Worm (Caenorhabditis elegans) whole organism, L4 larva: ENCODE data around the gene sre-40.

Experiments
- F26F4.8 ChIP-seq: fragments of 200-800 bp; sonication (Bioruptor generic); conservative IDR thresholded peaks from 2 replicates; pipeline ENCODE4 v1.3.6; 2022; ENCODE audit warnings: missing genetic modification characterization, missing compliant biosample characterization
- F49E8.2 ChIP-seq: sonication (generic microtip); optimal IDR thresholded peaks from 2 replicates; lab custom pipeline; 2016; ENCODE audit warnings: missing compliant biosample characterization, mild to moderate bottlenecking, missing genetic modification characterization, borderline replicate concordance
- R02D3.7 ChIP-seq: fragments of 150-350 bp; sonication (generic microtip); optimal IDR thresholded peaks from 3 replicates; lab custom pipeline; 2014; ENCODE audit warnings: missing biosample characterization, missing genetic modification characterization
- T26A8.4 ChIP-seq: fragments of 200-800 bp; sonication (Bioruptor generic); IDR thresholded peaks from 2 replicates; pipeline ENCODE4 v1.3.6; 2022; ENCODE audit warnings: missing genetic modification characterization, missing compliant biosample characterization
- Y5F2A.4 ChIP-seq: fragments of 200-800 bp; sonication (Bioruptor generic); optimal IDR thresholded peaks from 2 replicates; lab custom pipeline; 2018; ENCODE audit warnings: mild to moderate bottlenecking, missing genetic modification characterization, missing compliant biosample characterization
- Y75B8A.6 ChIP-seq: fragments of 200-800 bp; sonication (Bioruptor generic); IDR thresholded peaks from 2 replicates; pipeline ENCODE4 v1.3.6; 2022; ENCODE audit warnings: missing genetic modification reagents, missing genetic modification characterization, missing compliant biosample characterization
- aly-2 ChIP-seq: sonication (generic microtip); optimal IDR thresholded peaks from 2 replicates; lab custom pipeline; 2018; ENCODE audit warnings: missing biosample characterization, missing genetic modification characterization
- ama-1 ChIP-seq: fragments of 150-350 bp; optimal IDR thresholded peaks from 2 replicates; lab custom pipeline; 2014; ENCODE audit warnings: inconsistent platforms, mixed read lengths
- ceh-62 ChIP-seq: sonication (generic microtip); optimal IDR thresholded peaks from 2 replicates; lab custom pipeline; 2017; ENCODE audit warnings: missing biosample characterization, missing genetic modification characterization
- ceh-82 ChIP-seq: sonication (generic microtip); optimal IDR thresholded peaks from 2 replicates; lab custom pipeline; 2017; ENCODE audit warnings: missing biosample characterization, missing genetic modification characterization
- daf-16 ChIP-seq, 3 experiments: sonication (generic microtip); optimal IDR thresholded peaks; 2 replicates each; lab custom pipeline; 2016 to 2017; ENCODE audit warnings: missing genetic modification characterization in 3 of 3, missing genetic modification reagents in 3 of 3, mild to moderate bottlenecking in 2 of 3, missing compliant biosample characterization in 2 of 3, missing biosample characterization in 1 of 3, moderate library complexity in 1 of 3
- daf-19 ChIP-seq: fragments of 200-800 bp; sonication (Bioruptor generic); conservative IDR thresholded peaks from 2 replicates; pipeline ENCODE4 v1.3.6; 2022; ENCODE audit warnings: missing genetic modification characterization, missing compliant biosample characterization
- daf-8 ChIP-seq: fragments of 200-800 bp; sonication (Bioruptor generic); IDR thresholded peaks from 2 replicates; pipeline ENCODE4 v1.3.6; 2022; ENCODE audit warnings: missing genetic modification characterization, missing compliant biosample characterization
- dmd-6 ChIP-seq: fragments of 200-800 bp; sonication (Bioruptor generic); IDR thresholded peaks from 2 replicates; pipeline ENCODE4 v1.3.6; 2022; ENCODE audit warnings: missing genetic modification reagents, missing genetic modification characterization, missing compliant biosample characterization
- dpl-1 ChIP-seq: fragments of 150-350 bp; optimal IDR thresholded peaks from 2 replicates; lab custom pipeline; 2014; ENCODE audit warnings: missing biosample characterization, missing genetic modification reagents, missing genetic modification characterization
- dve-1 ChIP-seq: sonication (generic microtip); optimal IDR thresholded peaks from 2 replicates; lab custom pipeline; 2017; ENCODE audit warnings: antibody characterized with exemption, mild to moderate bottlenecking, missing genetic modification characterization, missing compliant biosample characterization; ENCODE audit not compliant: insufficient read depth
- egl-43 ChIP-seq: fragments of 200-800 bp; sonication (Bioruptor generic); IDR thresholded peaks from 2 replicates; pipeline ENCODE4 v1.3.6; 2022; ENCODE audit warnings: missing genetic modification reagents, missing genetic modification characterization, missing compliant biosample characterization
- fkh-10 ChIP-seq: fragments of 150-350 bp; optimal IDR thresholded peaks from 2 replicates; lab custom pipeline; 2014; ENCODE audit warnings: missing biosample characterization, missing genetic modification reagents, missing genetic modification characterization
- hif-1 ChIP-seq, 2 experiments: sonication (generic microtip); optimal IDR thresholded peaks; 2 replicates each; lab custom pipeline; 2016 to 2017; ENCODE audit warnings: missing compliant biosample characterization in 2 of 2, missing genetic modification characterization in 2 of 2, missing genetic modification reagents in 2 of 2, missing genotype in 2 of 2, mild to moderate bottlenecking in 1 of 2
- hlh-11 ChIP-seq: fragments of 200-800 bp; sonication (Bioruptor generic); optimal IDR thresholded peaks from 2 replicates; lab custom pipeline; 2018; ENCODE audit warnings: mild to moderate bottlenecking, missing genetic modification characterization, missing compliant biosample characterization
- hlh-30 ChIP-seq: sonication (generic microtip); optimal IDR thresholded peaks from 2 replicates; lab custom pipeline; 2017; ENCODE audit warnings: antibody characterized with exemption, mild to moderate bottlenecking, missing genetic modification characterization, missing compliant biosample characterization; ENCODE audit not compliant: insufficient read depth
- hmg-1.1 ChIP-seq: fragments of 200-800 bp; sonication (Bioruptor generic); IDR thresholded peaks from 2 replicates; pipeline ENCODE4 v1.3.6; 2022; ENCODE audit warnings: missing genetic modification reagents, missing genetic modification characterization, missing compliant biosample characterization
- lin-1 ChIP-seq: fragments of 200-800 bp; sonication (Bioruptor generic); IDR thresholded peaks from 2 replicates; pipeline ENCODE4 v1.3.6; 2022; ENCODE audit warnings: missing genetic modification reagents, missing genetic modification characterization, missing compliant biosample characterization
- lin-13 ChIP-seq: fragments of 150-350 bp; optimal IDR thresholded peaks from 2 replicates; lab custom pipeline; 2014; ENCODE audit warnings: missing biosample characterization, missing genetic modification reagents, missing genetic modification characterization
- lin-15B ChIP-seq: fragments of 150-350 bp; sonication (generic microtip); optimal IDR thresholded peaks from 3 replicates; lab custom pipeline; 2014; ENCODE audit warnings: missing biosample characterization, missing genetic modification characterization
- lsy-2 ChIP-seq, 2 experiments: fragments of 150-350 bp in 1 of 2; sonication (generic microtip) in 1 of 2; optimal IDR thresholded peaks; 2 replicates each; lab custom pipeline; 2014 to 2017; ENCODE audit warnings: missing biosample characterization in 2 of 2, missing genetic modification characterization in 2 of 2
- mdl-1 ChIP-seq, 2 experiments: fragments of 150-350 bp in 1 of 2; sonication (generic microtip) in 1 of 2; optimal IDR thresholded peaks; 2 replicates each; lab custom pipeline; 2014 to 2017; ENCODE audit warnings: missing biosample characterization in 2 of 2, missing genetic modification characterization in 2 of 2
- mep-1 ChIP-seq: fragments of 150-350 bp; sonication (generic microtip); optimal IDR thresholded peaks from 3 replicates; lab custom pipeline; 2014; ENCODE audit warnings: missing biosample characterization, missing genetic modification characterization
- mes-2 ChIP-seq: sonication (generic microtip); optimal IDR thresholded peaks from 2 replicates; lab custom pipeline; 2016; ENCODE audit warnings: missing genotype, mild to moderate bottlenecking, missing genetic modification characterization, missing compliant biosample characterization; ENCODE audit not compliant: poor library complexity, severe bottlenecking
- mxl-3 ChIP-seq: fragments of 200-800 bp; sonication (Bioruptor generic); optimal IDR thresholded peaks from 2 replicates; lab custom pipeline; 2018; ENCODE audit warnings: mild to moderate bottlenecking, missing genetic modification characterization, missing compliant biosample characterization
- nhr-102 ChIP-seq: sonication (generic microtip); optimal IDR thresholded peaks from 2 replicates; lab custom pipeline; 2016; ENCODE audit warnings: mild to moderate bottlenecking, missing genetic modification characterization, moderate library complexity, missing compliant biosample characterization
- nhr-111 ChIP-seq: fragments of 200-800 bp; sonication (Bioruptor generic); optimal IDR thresholded peaks from 2 replicates; lab custom pipeline; 2018; ENCODE audit warnings: mild to moderate bottlenecking, missing genetic modification characterization, missing compliant biosample characterization
- nhr-28 ChIP-seq: fragments of 150-350 bp; optimal IDR thresholded peaks from 2 replicates; lab custom pipeline; 2014; ENCODE audit warnings: missing biosample characterization, missing genetic modification characterization
- nhr-6 ChIP-seq: fragments of 150-350 bp; optimal IDR thresholded peaks from 2 replicates; lab custom pipeline; 2014; ENCODE audit warnings: missing biosample characterization, missing genetic modification characterization
- nhr-76 ChIP-seq: fragments of 150-350 bp; optimal IDR thresholded peaks from 2 replicates; lab custom pipeline; 2014; ENCODE audit warnings: missing biosample characterization, missing genetic modification characterization
- nhr-77 ChIP-seq: fragments of 150-350 bp; optimal IDR thresholded peaks from 2 replicates; lab custom pipeline; 2014; ENCODE audit warnings: missing biosample characterization, missing genetic modification characterization
- php-3 ChIP-seq: fragments of 200-800 bp; sonication (Bioruptor generic); IDR thresholded peaks from 2 replicates; pipeline ENCODE4 v1.3.6; 2022; ENCODE audit warnings: missing genetic modification reagents, missing genetic modification characterization, missing compliant biosample characterization
- pqm-1 ChIP-seq: sonication (generic microtip); optimal IDR thresholded peaks from 2 replicates; lab custom pipeline; 2017; ENCODE audit warnings: missing biosample characterization, missing genetic modification characterization
- sdz-12 ChIP-seq: fragments of 200-800 bp; sonication (Bioruptor generic); optimal IDR thresholded peaks from 2 replicates; lab custom pipeline; 2018; ENCODE audit warnings: mild to moderate bottlenecking, missing genetic modification characterization, missing compliant biosample characterization
- spr-3 ChIP-seq: fragments of 200-800 bp; sonication (Bioruptor generic); optimal IDR thresholded peaks from 2 replicates; lab custom pipeline; 2018; ENCODE audit warnings: mild to moderate bottlenecking, missing genetic modification characterization, missing compliant biosample characterization
- unc-62 ChIP-seq, 3 experiments: fragments of 150-350 bp in 1 of 3; sonication (generic microtip); optimal IDR thresholded peaks in 2 of 3; peaks in 1 of 3; 1 replicate in 1 of 3; 2 replicates in 2 of 3; lab custom pipeline; 2014 to 2017; ENCODE audit warnings: missing biosample characterization in 3 of 3, missing genetic modification characterization in 3 of 3, missing genetic modification reagents in 3 of 3, missing genotype in 1 of 3

Gene sre-40

DNA sequence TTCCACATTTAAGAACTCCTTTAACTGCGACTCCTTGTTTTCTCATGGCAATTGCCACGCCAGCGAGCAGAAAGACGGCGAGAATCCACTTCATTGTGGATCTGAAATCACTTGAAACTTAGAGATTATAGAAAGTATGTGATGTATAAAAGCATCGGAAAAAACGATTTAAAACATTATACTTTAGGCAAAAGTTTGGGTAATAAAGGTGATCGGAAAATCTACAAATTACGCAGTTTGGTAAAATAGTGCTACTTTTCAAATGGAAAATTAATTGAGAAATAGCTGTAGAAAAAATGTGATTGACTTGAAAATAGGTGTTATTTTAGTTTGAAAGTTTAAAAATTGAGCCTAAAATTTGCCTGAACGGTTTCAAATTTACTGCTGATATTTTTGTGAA is 44.2 kb upstream of the sre-40 start, which contains the start of gene ttr-41:
Gene ttr-41 (minus strand): TSS at position 101 of the 400 bp plus-strand sequence.
- TF ChIP-seq Y5F2A.4 (GFP tag; lab: Kevin White, UChicago) (no peak), ceh-82 (tag; lab: Kevin White, UChicago) (no peak), egl-43 (no peak), dmd-6 (GFP tag; lab: Robert Waterston, UW) (no peak), aly-2 (tag; lab: Kevin White, UChicago) (no peak)

DNA sequence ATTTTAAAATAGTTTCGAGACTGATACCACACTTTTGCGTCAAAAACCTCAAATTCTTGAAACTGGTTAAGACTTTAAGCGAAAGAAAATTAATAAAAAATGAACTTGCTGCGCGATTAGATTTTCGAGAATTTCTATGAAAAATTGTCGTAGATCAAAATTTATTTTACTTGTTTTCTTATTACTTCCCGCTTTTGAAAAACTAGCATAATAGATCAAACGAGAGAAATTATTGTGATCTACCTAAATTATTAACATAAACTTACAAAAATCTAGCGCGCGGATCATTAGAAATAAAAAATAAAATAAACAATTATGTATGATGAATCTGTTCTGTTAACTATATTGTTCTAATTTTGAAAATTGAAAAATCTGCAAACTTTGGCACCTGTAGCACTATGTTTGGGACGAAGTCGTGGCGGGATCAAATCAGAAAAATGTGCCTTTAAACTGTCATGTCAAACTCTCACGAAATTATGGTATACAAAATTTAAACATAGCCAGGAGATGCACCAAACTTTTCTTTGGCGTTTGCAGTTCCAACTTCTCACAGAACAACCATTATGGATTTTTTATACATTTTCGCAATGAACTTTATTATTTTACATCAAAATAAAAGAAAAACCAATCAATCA is 43.3 kb upstream of the sre-40 start:
- TF ChIP-seq lin-13 (GFP tag; lab: Kevin White, UChicago) = no peak
- TF ChIP-seq dve-1 = peak; percentile 47
- peak; percentile 75 for TF ChIP-seq ama-1 (lab: Kevin White, UChicago)
- TF ChIP-seq unc-62 (GFP tag; optimal IDR thresholded peaks at IDR 0.05 in 1 of 2; lab: Kevin White, UChicago) = peak in 1 of 2 experiments; percentile 69
- no peak for TF ChIP-seq unc-62 (tag; optimal IDR thresholded peaks at IDR 0.05; lab: Kevin White, UChicago)
- TF ChIP-seq Y5F2A.4 (GFP tag; lab: Kevin White, UChicago) = no peak
- TF ChIP-seq Y75B8A.6 = no peak
- TF ChIP-seq aly-2 (tag; lab: Kevin White, UChicago) = no peak
- TF ChIP-seq T26A8.4 (GFP tag; lab: Robert Waterston, UW) = 0 out of 2 replicates have a peak, but pooled peaks have one; percentile 23
- no peak for TF ChIP-seq daf-16 (GFP tag; optimal IDR thresholded peaks at IDR 0.05; lab: Kevin White, UChicago)
- peak; percentile 16 for TF ChIP-seq daf-16 (tag; optimal IDR thresholded peaks at IDR 0.05; lab: Kevin White, UChicago)
- TF ChIP-seq R02D3.7 (tag; lab: Kevin White, UChicago) = no peak
- no peak for TF ChIP-seq sdz-12 (GFP tag; lab: Kevin White, UChicago)

DNA sequence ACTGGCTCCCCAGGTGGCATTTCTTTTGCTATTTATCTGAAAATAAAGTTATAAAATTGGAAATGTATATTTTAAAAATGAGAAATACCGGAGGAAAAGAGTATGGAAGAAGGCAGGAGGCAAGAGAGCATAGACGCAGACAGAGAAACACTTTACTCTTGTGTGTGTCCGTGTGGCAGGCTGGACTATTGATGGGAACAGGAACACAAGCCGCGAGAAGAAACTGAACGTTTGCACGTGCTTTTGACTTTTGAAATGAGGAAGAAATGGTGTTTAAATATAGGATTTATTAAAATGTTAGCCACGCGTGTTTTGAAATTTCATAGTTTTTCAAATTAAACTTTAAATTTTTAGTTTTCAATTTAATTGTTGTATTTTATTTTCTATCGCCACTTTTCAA is 42.5 kb upstream of the sre-40 start, which contains the start of gene F10G7.10:
Gene F10G7.10 (minus strand): TSS at position 145 of the 400 bp plus-strand sequence.
- peak; percentile 42 for TF ChIP-seq hlh-11 (tag; lab: Kevin White, UChicago)
- TF ChIP-seq dve-1 = peak; percentile 36
- no peak for TF ChIP-seq daf-8 (GFP tag; lab: Robert Waterston, UW)
- peak; percentile 0 for TF ChIP-seq mep-1 (tag; lab: Kevin White, UChicago)
- TF ChIP-seq mxl-3 (GFP tag; lab: Kevin White, UChicago) = peak; percentile 69
- TF ChIP-seq mes-2 (tag; lab: Kevin White, UChicago) = peak; percentile 31
- no peak for TF ChIP-seq daf-16 (GFP tag; optimal IDR thresholded peaks at IDR 0.05; lab: Kevin White, UChicago)
- peak; percentile 29 for TF ChIP-seq daf-16 (tag; optimal IDR thresholded peaks at IDR 0.05; lab: Kevin White, UChicago)
- TF ChIP-seq nhr-76 (tag; lab: Kevin White, UChicago) = no peak
- TF ChIP-seq unc-62 (GFP tag; optimal IDR thresholded peaks at IDR 0.05 in 1 of 2; lab: Kevin White, UChicago) = peak in 1 of 2 experiments; percentile 59
- TF ChIP-seq unc-62 (tag; optimal IDR thresholded peaks at IDR 0.05; lab: Kevin White, UChicago) = no peak
- no peak for TF ChIP-seq ceh-62 (tag; lab: Kevin White, UChicago)
- peak; percentile 3 for TF ChIP-seq nhr-6
- TF ChIP-seq hmg-1.1 (GFP tag; lab: Robert Waterston, UW) = 0 out of 2 replicates have a peak, but pooled peaks have one; percentile 39
- peak; percentile 30 to 84 for TF ChIP-seq mdl-1 (tag; optimal IDR thresholded peaks at IDR 0.05; lab: Kevin White, UChicago)
- TF ChIP-seq hlh-30 (tag; lab: Kevin White, UChicago) = peak; percentile 83
- TF ChIP-seq hif-1 (tag; optimal IDR thresholded peaks at IDR 0.05; lab: Kevin White, UChicago) = peak in 1 of 2 experiments; percentile 50
- TF ChIP-seq lsy-2 (tag; optimal IDR thresholded peaks at IDR 0.05; lab: Kevin White, UChicago) = peak in 1 of 2 experiments; percentile 28
- TF ChIP-seq nhr-77 (tag; lab: Kevin White, UChicago) = no peak
- TF ChIP-seq, all 104 proteins: peak for 13

DNA sequence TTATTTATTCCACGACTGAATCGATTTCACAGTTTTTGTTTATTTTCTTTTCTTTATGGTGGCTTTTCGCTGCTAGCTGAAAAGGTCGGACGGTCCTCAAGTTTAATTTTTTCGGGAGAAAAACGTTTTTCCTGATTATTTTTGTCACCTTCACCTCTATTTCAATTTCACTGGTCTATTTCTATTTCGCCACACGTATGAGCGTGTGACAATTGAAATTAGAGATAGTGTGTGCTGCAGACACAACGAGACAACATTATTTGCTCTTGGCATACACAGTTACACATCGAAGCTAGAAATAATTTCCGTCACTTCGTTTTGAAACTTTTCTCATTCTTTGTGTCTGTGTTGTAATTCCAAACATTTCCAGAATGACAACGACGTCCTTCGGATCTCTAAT is 32.1 kb upstream of the sre-40 start, which contains the start of gene F41C3.8:
Gene F41C3.8 (plus strand): TSS at position 371 of the 400 bp plus-strand sequence.
- TF ChIP-seq lin-13 (GFP tag; lab: Kevin White, UChicago) (no peak), F26F4.8 (GFP tag; lab: Robert Waterston, UW) (no peak), php-3 (GFP tag; lab: Robert Waterston, UW) (no peak), hlh-11 (tag; lab: Kevin White, UChicago) (peak; percentile 20), Y5F2A.4 (GFP tag; lab: Kevin White, UChicago) (no peak), F49E8.2 (tag; lab: Kevin White, UChicago) (no peak), lin-1 (GFP tag; lab: Robert Waterston, UW) (no peak), nhr-102 (tag; lab: Kevin White, UChicago) (no peak), lin-15B (tag; lab: Kevin White, UChicago) (no peak), mep-1 (tag; lab: Kevin White, UChicago) (no peak), T26A8.4 (GFP tag; lab: Robert Waterston, UW) (no peak), pqm-1 (tag; lab: Kevin White, UChicago) (peak; percentile 75), fkh-10 (GFP tag; lab: Kevin White, UChicago) (no peak), dpl-1 (no peak), spr-3 (no peak), daf-19 (no peak), daf-16 (GFP tag; optimal IDR thresholded peaks at IDR 0.05; lab: Kevin White, UChicago) (no peak), daf-16 (tag; optimal IDR thresholded peaks at IDR 0.05; lab: Kevin White, UChicago) (peak; percentile 27), nhr-111 (GFP tag; lab: Kevin White, UChicago) (no peak), nhr-28 (peak; percentile 80)
